Fruit fly (Drosophila melanogaster) Kc167 (cell line): ENCODE results near the gene CrebA.

Experiments used
- Myc ChIP-seq: fragments of >200 bp; optimal IDR thresholded peaks from 2 replicates; lab custom pipeline; 2017; ENCODE audit warnings: missing external identifiers
- Sin3A ChIP-seq: fragments of >200 bp; optimal IDR thresholded peaks from 2 replicates; lab custom pipeline; 2018; ENCODE audit warnings: missing external identifiers
- h ChIP-seq: fragments of >200 bp; optimal IDR thresholded peaks from 3 replicates; lab custom pipeline; 2018; ENCODE audit warnings: missing external identifiers
- insv ChIP-seq: fragments of >200 bp; optimal IDR thresholded peaks from 3 replicates; lab custom pipeline; 2018; ENCODE audit warnings: missing external identifiers
- psq ChIP-seq: fragments of >200 bp; optimal IDR thresholded peaks from 2 replicates; lab custom pipeline; 2017; ENCODE audit warnings: missing external identifiers
- ttk ChIP-seq: sonication (Bioruptor generic); optimal IDR thresholded peaks from 2 replicates; lab custom pipeline; 2017; ENCODE audit warnings: missing external identifiers

The CrebA gene

DNA sequence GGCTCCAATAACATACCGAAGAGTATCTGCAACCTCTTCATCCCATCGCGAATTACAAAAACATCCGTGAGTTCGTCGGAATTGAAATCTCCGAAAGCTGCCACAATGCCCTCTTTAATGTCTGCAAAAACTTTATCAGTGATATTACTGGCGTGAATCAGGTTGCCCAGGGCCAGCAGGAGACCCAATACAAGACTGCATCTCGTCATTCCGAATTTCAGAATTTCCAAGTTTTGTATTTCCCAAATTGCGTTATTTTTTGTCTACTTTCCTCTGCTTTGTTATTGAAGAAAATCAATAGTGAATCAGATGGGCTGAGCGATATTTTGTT lies 27.5 kb downstream of the CrebA start:
- TF ChIP-seq psq (lab: Kevin White, UChicago) = no peak
- TF ChIP-seq Sin3A (lab: Kevin White, UChicago) = no peak
- TF ChIP-seq insv (lab: Kevin White, UChicago) = no peak

DNA sequence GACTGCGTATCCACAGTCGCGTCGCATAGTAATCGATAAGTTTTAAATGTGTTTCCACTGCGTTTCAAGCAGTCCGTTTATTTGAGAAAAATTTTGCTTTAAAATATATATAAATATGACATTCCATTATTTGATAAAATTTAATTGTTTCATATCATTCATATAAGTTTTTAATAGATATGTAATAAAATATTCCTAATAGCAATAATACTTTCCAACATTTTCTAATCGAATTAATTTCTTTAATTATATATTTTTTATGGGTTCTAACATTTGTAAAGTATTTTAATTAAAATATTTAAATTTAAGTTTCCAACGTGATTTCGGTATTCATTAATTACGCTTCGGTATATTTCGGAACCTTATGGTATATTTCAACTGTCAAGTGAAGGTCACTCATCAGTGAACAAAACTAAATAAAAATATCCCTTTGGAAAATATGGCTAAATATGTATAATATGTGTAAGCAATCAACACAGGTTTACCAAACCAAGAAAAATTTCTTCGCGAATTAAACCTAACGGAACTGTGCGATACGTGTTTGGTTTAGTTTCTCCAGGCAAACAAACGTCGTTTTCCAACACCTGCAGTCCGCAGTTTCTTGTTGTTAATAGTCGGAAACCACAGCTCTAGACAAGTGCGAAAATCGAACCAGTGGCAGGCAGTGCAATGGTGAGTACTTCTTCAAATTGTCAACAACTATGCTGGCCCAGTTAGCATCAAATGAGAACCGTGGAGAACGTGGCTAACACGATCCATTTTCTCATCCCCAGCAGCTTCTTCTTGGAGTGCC lies 28.1 kb downstream of the CrebA start, which contains the start of the genes CG7739 and SCCRO:
Gene CG7739 (minus strand): TSS at position 8 of the 793 bp plus-strand sequence.
Gene SCCRO (plus strand): TSS at position 370 of the 793 bp plus-strand sequence.
- TF ChIP-seq psq (lab: Kevin White, UChicago) (no peak), h (lab: Kevin White, UChicago) (no peak), ttk (lab: Kevin White, UChicago) (no peak), insv (lab: Kevin White, UChicago) (no peak), Myc (lab: Kevin White, UChicago) (no peak), Sin3A (lab: Kevin White, UChicago) (no peak)

DNA sequence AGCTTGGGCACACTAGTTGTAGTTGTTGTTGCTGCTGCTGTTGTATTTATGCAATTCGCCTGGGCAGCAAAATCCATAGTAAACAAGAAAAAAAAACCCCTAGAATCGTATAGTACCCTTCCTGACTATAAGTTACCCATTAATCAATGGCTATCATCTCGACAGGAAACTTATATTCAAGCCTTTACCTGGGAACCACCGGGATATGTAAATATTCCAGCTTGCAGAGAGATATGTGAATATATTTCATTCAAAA lies 28.6 kb downstream of the CrebA start:
- TF ChIP-seq Myc (lab: Kevin White, UChicago) = no peak

DNA sequence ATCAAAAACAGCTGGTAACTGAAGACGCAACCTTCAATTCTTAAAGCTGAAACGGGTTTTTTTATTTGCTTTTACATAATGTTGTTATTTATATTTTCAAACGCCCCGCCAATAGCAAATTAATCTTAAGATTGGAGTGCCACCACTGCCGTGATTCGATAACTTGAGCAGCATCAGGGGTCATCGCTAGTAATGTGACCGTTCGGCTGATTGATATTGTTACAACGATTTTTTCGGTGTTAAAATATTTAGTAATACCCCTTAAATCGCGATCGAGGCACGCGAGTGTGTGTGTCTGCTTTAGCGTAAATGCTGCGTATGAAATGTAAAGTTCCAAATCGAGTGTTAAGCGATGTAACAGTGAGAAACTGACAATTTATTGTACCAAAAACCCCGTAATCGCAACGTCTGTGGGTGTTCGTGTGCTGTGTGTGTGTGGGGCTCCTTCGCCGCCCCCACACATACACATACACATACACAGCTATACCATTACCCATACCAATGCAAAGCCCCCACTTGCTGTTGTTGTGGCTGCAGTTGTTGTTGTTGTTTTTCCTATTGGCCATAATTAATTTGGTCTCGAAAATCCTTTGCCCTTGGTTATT lies 30.7 kb downstream of the CrebA start, which contains the start of gene dop:
Gene dop (plus strand): TSS at position 185 of the 605 bp plus-strand sequence.
- no peak for TF ChIP-seq Sin3A (lab: Kevin White, UChicago)
- TF ChIP-seq psq (lab: Kevin White, UChicago) = no peak
- no peak for TF ChIP-seq Myc (lab: Kevin White, UChicago)
- TF ChIP-seq h (lab: Kevin White, UChicago) = no peak
- TF ChIP-seq insv (lab: Kevin White, UChicago) = no peak
- TF ChIP-seq ttk (lab: Kevin White, UChicago) = no peak

DNA sequence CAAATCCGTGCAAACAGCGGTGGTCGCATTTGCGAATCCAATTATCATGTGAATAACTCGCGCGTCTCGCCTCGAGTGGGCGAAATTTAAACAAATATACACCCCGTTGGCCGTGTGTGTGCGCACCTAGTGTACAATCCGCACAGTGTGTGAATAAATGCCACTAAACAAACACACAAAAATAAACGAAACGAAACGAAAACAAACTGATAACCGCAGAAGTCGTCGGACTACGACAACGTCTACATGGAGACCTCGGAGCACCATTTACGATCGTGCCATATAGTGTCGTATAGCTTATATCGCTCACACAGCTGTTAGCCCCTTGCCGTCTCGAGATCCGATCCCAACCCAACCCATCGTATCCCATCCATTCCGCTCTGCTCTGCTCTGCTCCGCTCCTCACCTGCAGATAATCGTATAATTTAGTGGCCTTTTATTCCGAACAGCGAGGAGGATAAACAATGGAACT lies 31.3 kb downstream of the CrebA start:
- no peak for TF ChIP-seq Myc (lab: Kevin White, UChicago)
- no peak for TF ChIP-seq ttk (lab: Kevin White, UChicago)
- no peak for TF ChIP-seq Sin3A (lab: Kevin White, UChicago)

DNA sequence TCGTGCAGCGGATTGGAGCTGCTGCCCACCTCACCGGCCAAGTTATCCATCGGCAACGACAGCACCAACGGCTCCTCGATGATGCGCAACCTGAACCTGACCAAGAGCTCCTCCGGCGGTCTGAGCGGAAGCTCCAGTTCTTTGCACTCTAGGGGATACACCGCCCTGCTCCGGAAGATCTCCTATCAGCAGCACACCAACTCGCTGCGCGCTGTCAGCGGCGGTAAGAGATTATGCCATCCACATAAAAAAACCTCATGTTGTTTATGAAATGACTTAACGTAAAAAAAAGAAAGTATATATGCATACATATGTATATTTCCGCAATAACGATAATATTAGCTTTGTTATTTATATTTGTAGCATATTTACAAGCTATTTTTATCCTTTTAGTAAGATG lies 33.6 kb downstream of the CrebA start:
- TF ChIP-seq psq (lab: Kevin White, UChicago) (no peak), Sin3A (lab: Kevin White, UChicago) (no peak), ttk (lab: Kevin White, UChicago) (no peak), Myc (lab: Kevin White, UChicago) (no peak), insv (lab: Kevin White, UChicago) (no peak), h (lab: Kevin White, UChicago) (no peak)

DNA sequence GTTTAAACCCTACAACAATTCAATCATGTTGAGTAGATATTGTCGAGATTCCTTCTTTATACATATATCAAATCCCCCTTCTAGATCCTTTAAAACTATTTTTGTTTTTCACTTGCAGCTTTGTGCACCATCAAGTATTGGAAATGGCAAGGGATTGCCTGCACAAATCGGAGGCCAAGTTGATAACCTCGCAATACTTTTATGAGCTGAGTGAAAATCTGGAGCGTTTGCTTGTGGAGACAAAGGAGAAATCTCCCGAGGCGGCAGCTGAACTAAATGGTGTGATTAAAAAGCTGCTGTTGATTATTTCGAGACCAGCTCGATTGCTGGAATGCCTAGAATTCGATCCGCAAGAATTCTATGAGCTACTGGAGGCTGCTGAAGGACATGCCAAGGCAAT lies 35.4 kb downstream of the CrebA start:
- TF ChIP-seq Sin3A (lab: Kevin White, UChicago) (no peak), insv (lab: Kevin White, UChicago) (no peak), h (lab: Kevin White, UChicago) (no peak), ttk (lab: Kevin White, UChicago) (no peak), Myc (lab: Kevin White, UChicago) (no peak), psq (lab: Kevin White, UChicago) (no peak)

DNA sequence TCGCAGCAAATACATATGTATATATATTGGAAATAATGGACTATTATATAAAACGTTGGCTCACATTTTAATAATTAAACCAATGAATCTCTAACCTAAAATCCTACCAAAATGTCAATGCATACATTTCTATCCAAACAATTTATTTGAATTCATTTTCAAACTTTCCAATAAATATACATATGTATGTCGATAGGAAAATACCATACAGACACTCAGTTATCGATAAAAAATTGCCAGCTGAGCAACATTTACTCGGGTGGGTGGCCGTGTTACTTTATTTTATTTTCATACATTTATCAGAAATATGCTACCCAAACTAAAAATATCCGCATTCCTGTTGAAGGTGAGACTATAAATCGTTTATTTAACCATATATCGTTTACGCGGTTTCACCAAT lies 41.2 kb downstream of the CrebA start, which contains the start of gene Ufsp2:
Gene Ufsp2 (plus strand): TSS at position 214 of the 400 bp plus-strand sequence.
- TF ChIP-seq Sin3A (lab: Kevin White, UChicago) (no peak), Myc (lab: Kevin White, UChicago) (no peak), psq (lab: Kevin White, UChicago) (no peak)

DNA sequence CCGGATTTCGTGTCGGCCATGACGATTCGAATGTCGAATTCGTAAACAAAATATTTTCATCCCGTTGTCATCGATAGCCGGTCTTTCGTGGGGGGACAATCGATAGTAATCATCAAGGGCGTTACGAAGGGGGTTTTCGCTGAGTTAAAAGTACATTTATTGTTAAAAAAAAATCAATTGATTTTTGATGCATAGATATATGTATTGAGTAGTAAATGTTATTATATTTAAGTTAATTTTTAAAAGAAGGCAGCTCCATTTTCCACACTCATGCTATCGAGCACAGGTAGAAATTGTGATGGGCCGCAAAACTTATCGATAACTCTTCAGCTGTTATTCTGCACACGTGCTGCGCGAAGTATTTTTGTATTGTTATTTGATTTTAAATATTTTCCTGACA lies 45.3 kb downstream of the CrebA start, which contains the start of the genes mrn and CG12301:
Gene mrn (minus strand): TSS at position 51 of the 400 bp plus-strand sequence.
Gene CG12301 (plus strand): TSS at position 314 of the 400 bp plus-strand sequence.
- TF ChIP-seq ttk (lab: Kevin White, UChicago) (no peak), insv (lab: Kevin White, UChicago) (no peak), h (lab: Kevin White, UChicago) (no peak)

DNA sequence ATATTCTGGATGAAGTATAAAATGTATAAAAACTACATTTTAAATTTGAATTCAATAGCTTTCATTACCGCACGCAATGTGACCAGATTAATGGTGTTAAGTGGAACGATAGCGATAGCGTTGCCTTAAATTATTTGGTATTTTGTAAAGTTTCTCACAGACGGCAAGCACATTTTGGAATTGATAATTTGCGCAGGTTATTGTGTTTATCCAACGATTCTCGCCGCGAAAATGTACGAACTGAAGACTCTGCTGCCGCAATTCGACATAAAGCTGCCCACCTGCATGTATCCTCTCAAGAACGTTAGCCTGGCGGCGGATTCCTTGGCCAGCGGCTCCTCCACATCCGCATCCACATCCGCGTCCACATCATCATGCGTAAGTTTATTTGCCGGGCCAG lies 48.3 kb downstream of the CrebA start, which contains the start of gene AIMP2:
Gene AIMP2 (plus strand): TSS at position 135 of the 400 bp plus-strand sequence.
- TF ChIP-seq Sin3A (lab: Kevin White, UChicago) (no peak), insv (lab: Kevin White, UChicago) (no peak), psq (lab: Kevin White, UChicago) (no peak), Myc (lab: Kevin White, UChicago) (no peak), ttk (lab: Kevin White, UChicago) (no peak), h (lab: Kevin White, UChicago) (no peak)

DNA sequence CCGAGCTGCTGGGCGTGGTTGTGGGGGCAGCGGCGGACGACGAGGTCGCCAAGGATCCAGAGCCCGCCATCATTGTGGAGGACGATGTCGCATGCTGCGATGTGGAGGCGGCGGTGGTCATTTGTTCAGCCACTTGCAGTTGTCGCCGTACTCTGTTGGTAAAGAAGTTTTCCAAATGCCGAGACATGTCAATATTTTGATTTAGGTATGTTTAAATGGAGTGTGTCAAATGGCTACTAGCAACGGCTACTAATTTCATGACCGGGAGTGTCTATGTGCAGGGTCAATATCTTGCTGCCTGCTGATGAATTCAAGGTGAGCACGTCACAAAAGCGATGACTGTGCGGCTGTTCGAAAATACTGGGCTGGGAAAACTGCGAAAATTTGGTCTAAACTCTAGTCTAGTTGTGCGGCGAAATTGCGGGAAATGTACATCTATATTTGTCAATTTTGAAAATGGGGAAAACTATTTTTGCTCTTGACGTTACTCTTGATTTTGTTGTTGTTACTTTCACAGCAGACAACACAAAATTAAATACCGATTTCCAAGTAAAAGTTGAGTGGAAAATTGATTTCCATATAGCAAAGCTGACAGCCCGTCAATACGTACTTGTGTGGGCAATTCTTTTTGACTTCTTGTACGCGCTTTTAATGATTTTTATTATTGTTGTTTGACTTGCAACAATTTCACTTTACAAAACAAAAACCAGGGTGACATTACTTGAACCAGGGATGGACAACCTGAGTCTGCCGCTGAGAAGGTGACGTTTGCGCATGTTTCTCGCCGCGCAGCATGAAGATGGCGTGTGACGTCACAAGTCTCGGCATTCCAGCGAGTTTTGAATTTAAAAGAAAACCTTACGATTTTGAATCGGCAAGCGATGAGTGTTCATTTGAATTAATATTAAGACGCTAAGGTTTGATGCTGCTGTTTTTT lies 52.5 kb downstream of the CrebA start, which contains the start of gene CG7656:
Gene CG7656 (minus strand): TSS at position 731 of the 937 bp plus-strand sequence.
- TF ChIP-seq psq (lab: Kevin White, UChicago) (no peak), Sin3A (lab: Kevin White, UChicago) (no peak), Myc (lab: Kevin White, UChicago) (no peak), ttk (lab: Kevin White, UChicago) (no peak), insv (lab: Kevin White, UChicago) (no peak), h (lab: Kevin White, UChicago) (no peak)
